Worm (Caenorhabditis elegans) whole organism, L2 larva: ENCODE measurements around the gene B0024.15.

Source experiments
- C34F6.9 ChIP-seq: fragments of 150-350 bp; optimal IDR thresholded peaks from 2 replicates; lab custom pipeline; 2014; ENCODE audit warnings: missing biosample characterization, missing genetic modification characterization
- F13H6.1 ChIP-seq: sonication (generic microtip); optimal IDR thresholded peaks from 2 replicates; lab custom pipeline; 2016; ENCODE audit warnings: missing genetic modification characterization, missing compliant biosample characterization
- R02D3.7 ChIP-seq: fragments of 150-350 bp; optimal IDR thresholded peaks from 2 replicates; lab custom pipeline; 2014; ENCODE audit warnings: missing biosample characterization, missing genetic modification characterization
- Y55F3AM.14 ChIP-seq: fragments of 200-800 bp; sonication (Bioruptor generic); optimal IDR thresholded peaks from 2 replicates; lab custom pipeline; 2018; ENCODE audit warnings: mild to moderate bottlenecking, missing genetic modification characterization, missing compliant biosample characterization
- alr-1 ChIP-seq: fragments of 150-350 bp; optimal IDR thresholded peaks from 2 replicates; lab custom pipeline; 2014; ENCODE audit warnings: missing biosample characterization, missing genetic modification characterization
- aly-2 ChIP-seq: fragments of 150-350 bp; optimal IDR thresholded peaks from 2 replicates; lab custom pipeline; 2014; ENCODE audit warnings: missing biosample characterization, missing genetic modification characterization
- ama-1 ChIP-seq: fragments of 150-350 bp; optimal IDR thresholded peaks from 2 replicates; lab custom pipeline; 2018; ENCODE audit warnings: inconsistent platforms
- blmp-1 ChIP-seq: sonication (generic microtip); optimal IDR thresholded peaks from 2 replicates; lab custom pipeline; 2017; ENCODE audit warnings: missing genetic modification characterization, mild to moderate bottlenecking, missing compliant biosample characterization, antibody characterized with exemption, moderate library complexity; ENCODE audit not compliant: insufficient read depth
- ceh-16 ChIP-seq: fragments of 150-350 bp; optimal IDR thresholded peaks from 2 replicates; lab custom pipeline; 2014; ENCODE audit warnings: missing biosample characterization, missing genetic modification characterization
- ceh-82 ChIP-seq: fragments of 150-350 bp; optimal IDR thresholded peaks from 2 replicates; lab custom pipeline; 2014; ENCODE audit warnings: missing biosample characterization, missing genetic modification characterization
- dmd-4 ChIP-seq: sonication (generic microtip); optimal IDR thresholded peaks from 2 replicates; lab custom pipeline; 2017; ENCODE audit warnings: missing biosample characterization, missing genetic modification characterization
- elt-1 ChIP-seq: fragments of 150-350 bp; optimal IDR thresholded peaks from 2 replicates; lab custom pipeline; 2014; ENCODE audit warnings: missing biosample characterization, missing genetic modification characterization
- fos-1 ChIP-seq: fragments of 150-350 bp; optimal IDR thresholded peaks from 2 replicates; lab custom pipeline; 2014; ENCODE audit warnings: missing biosample characterization, missing genetic modification characterization
- gmeb-1 ChIP-seq: fragments of 150-350 bp; optimal IDR thresholded peaks from 2 replicates; lab custom pipeline; 2014; ENCODE audit warnings: missing biosample characterization, missing genetic modification characterization
- lin-11 ChIP-seq: fragments of 150-350 bp; sonication (generic microtip); optimal IDR thresholded peaks from 2 replicates; lab custom pipeline; 2014; ENCODE audit warnings: missing biosample characterization, missing genetic modification characterization, inconsistent platforms, mixed read lengths
- lin-13 ChIP-seq: fragments of 150-350 bp; optimal IDR thresholded peaks from 2 replicates; lab custom pipeline; 2014; ENCODE audit warnings: missing biosample characterization, missing genetic modification reagents, missing genetic modification characterization
- lin-39 ChIP-seq: fragments of 150-350 bp; optimal IDR thresholded peaks from 2 replicates; lab custom pipeline; 2014; ENCODE audit warnings: missing biosample characterization, missing genetic modification reagents, missing genetic modification characterization
- lsy-2 ChIP-seq, 2 experiments: fragments of 150-350 bp in 1 of 2; sonication (generic microtip) in 1 of 2; optimal IDR thresholded peaks; 2 replicates each; lab custom pipeline; 2014 to 2017; ENCODE audit warnings: missing biosample characterization in 2 of 2, missing genetic modification characterization in 2 of 2
- mab-5 ChIP-seq: fragments of 150-350 bp; optimal IDR thresholded peaks from 2 replicates; lab custom pipeline; 2014; ENCODE audit warnings: missing biosample characterization, missing genetic modification characterization
- mbf-1 ChIP-seq: sonication (generic microtip); optimal IDR thresholded peaks from 2 replicates; lab custom pipeline; 2017; ENCODE audit warnings: missing biosample characterization, missing genetic modification characterization
- mdl-1 ChIP-seq, 2 experiments: fragments of 150-350 bp in 1 of 2; sonication (generic microtip) in 1 of 2; optimal IDR thresholded peaks; 2 replicates each; lab custom pipeline; 2017; ENCODE audit warnings: missing biosample characterization in 2 of 2, missing genetic modification characterization in 2 of 2
- nhr-10 ChIP-seq: sonication (generic microtip); optimal IDR thresholded peaks from 2 replicates; lab custom pipeline; 2017; ENCODE audit warnings: missing biosample characterization, missing genetic modification characterization
- nhr-11 ChIP-seq: fragments of 150-350 bp; optimal IDR thresholded peaks from 2 replicates; lab custom pipeline; 2014; ENCODE audit warnings: missing biosample characterization, missing genetic modification characterization
- nhr-12 ChIP-seq: fragments of 150-350 bp; optimal IDR thresholded peaks from 2 replicates; lab custom pipeline; 2014; ENCODE audit warnings: missing biosample characterization, missing genetic modification characterization
- nhr-129 ChIP-seq: fragments of 150-350 bp; optimal IDR thresholded peaks from 2 replicates; lab custom pipeline; 2014; ENCODE audit warnings: missing biosample characterization, missing genetic modification characterization
- nhr-21 ChIP-seq: fragments of 150-350 bp; optimal IDR thresholded peaks from 2 replicates; lab custom pipeline; 2014; ENCODE audit warnings: missing biosample characterization, missing genetic modification characterization
- nhr-237 ChIP-seq: fragments of 150-350 bp; optimal IDR thresholded peaks from 2 replicates; lab custom pipeline; 2014; ENCODE audit warnings: missing biosample characterization, missing genetic modification characterization
- nhr-25 ChIP-seq: fragments of 150-350 bp; sonication (generic microtip); optimal IDR thresholded peaks from 3 replicates; lab custom pipeline; 2014; ENCODE audit warnings: missing biosample characterization, missing genetic modification characterization
- nhr-6 ChIP-seq: fragments of 150-350 bp; optimal IDR thresholded peaks from 2 replicates; lab custom pipeline; 2014; ENCODE audit warnings: missing biosample characterization, missing genetic modification characterization
- peb-1 ChIP-seq: fragments of 150-350 bp; optimal IDR thresholded peaks from 2 replicates; lab custom pipeline; 2014; ENCODE audit warnings: missing biosample characterization, missing genetic modification characterization
- sem-4 ChIP-seq: fragments of 150-350 bp; optimal IDR thresholded peaks from 2 replicates; lab custom pipeline; 2014; ENCODE audit warnings: missing biosample characterization, missing genetic modification reagents, missing genetic modification characterization
- sma-3 ChIP-seq: sonication (generic microtip); optimal IDR thresholded peaks from 2 replicates; lab custom pipeline; 2016; ENCODE audit warnings: missing genetic modification reagents, missing genetic modification characterization, missing compliant biosample characterization
- sma-9 ChIP-seq, 2 experiments: fragments of 150-350 bp in 1 of 2; sonication (generic microtip) in 1 of 2; optimal IDR thresholded peaks; 2 replicates each; lab custom pipeline; 2014 to 2016; ENCODE audit warnings: missing genetic modification characterization in 2 of 2, mild to moderate bottlenecking in 1 of 2, missing biosample characterization in 1 of 2, missing compliant biosample characterization in 1 of 2, missing genetic modification reagents in 1 of 2, moderate library complexity in 1 of 2
- snpc-4 ChIP-seq: fragments of 150-350 bp; optimal IDR thresholded peaks from 2 replicates; lab custom pipeline; 2014; ENCODE audit warnings: missing biosample characterization, missing genetic modification characterization
- unc-39 ChIP-seq: fragments of 150-350 bp; optimal IDR thresholded peaks from 2 replicates; lab custom pipeline; 2014; ENCODE audit warnings: missing biosample characterization, missing genetic modification characterization
- unc-55 ChIP-seq: fragments of 150-350 bp; sonication (generic microtip); optimal IDR thresholded peaks from 3 replicates; lab custom pipeline; 2014; ENCODE audit warnings: missing biosample characterization, missing genetic modification reagents, missing genetic modification characterization
- zag-1 ChIP-seq: fragments of 150-350 bp; optimal IDR thresholded peaks from 2 replicates; lab custom pipeline; 2014; ENCODE audit warnings: missing biosample characterization, missing genetic modification characterization
- ztf-11 ChIP-seq: sonication (generic microtip); optimal IDR thresholded peaks from 2 replicates; lab custom pipeline; 2017; ENCODE audit warnings: missing biosample characterization, missing genetic modification characterization
- ztf-4 ChIP-seq: fragments of 150-350 bp; optimal IDR thresholded peaks from 2 replicates; lab custom pipeline; 2014; ENCODE audit warnings: missing biosample characterization, missing genetic modification characterization

Gene B0024.15

ce11 chrV:10320101-10320761 lies 30.4 kb downstream of the B0024.15 start, which contains the start of the genes gna-1 and B0024.13 (continued):
- TF ChIP-seq fos-1 (tag; lab: Kevin White, UChicago), result peak; percentile 34
- TF ChIP-seq aly-2 (tag; lab: Kevin White, UChicago), result no peak

ce11 chrV:10323537-10323936 lies 33.7 kb downstream of the B0024.15 start:
- TF ChIP-seq nhr-12 (tag; lab: Kevin White, UChicago) (no peak), F13H6.1 (tag; lab: Kevin White, UChicago) (no peak), nhr-10 (tag; lab: Kevin White, UChicago) (no peak), gmeb-1 (tag; lab: Kevin White, UChicago) (no peak), Y55F3AM.14 (GFP tag; lab: Kevin White, UChicago) (no peak), aly-2 (tag; lab: Kevin White, UChicago) (no peak), fos-1 (tag; lab: Kevin White, UChicago) (no peak), sem-4 (no peak), mab-5 (tag; lab: Kevin White, UChicago) (no peak), lin-39 (no peak), ceh-82 (tag; lab: Kevin White, UChicago) (no peak), nhr-21 (no peak), sma-3 (GFP tag; lab: Kevin White, UChicago) (no peak), zag-1 (tag; lab: Kevin White, UChicago) (no peak), unc-39 (no peak), lin-13 (GFP tag; lab: Kevin White, UChicago) (no peak)

- TF ChIP-seq F13H6.1 (tag; lab: Kevin White, UChicago), result peak; percentile 8
- no peak for TF ChIP-seq snpc-4
Observed at ce11 chrV:10328080-10328479, 38.2 kb downstream of the B0024.15 start.

ce11 chrV:10332012-10332411 lies 42.2 kb downstream of the B0024.15 start, which contains the start of gene crm-1:
Gene crm-1 (minus strand): TSS chrV:10332112.
- TF ChIP-seq peb-1 (tag; lab: Kevin White, UChicago) (no peak), gmeb-1 (tag; lab: Kevin White, UChicago) (no peak), sma-9 (GFP tag; optimal IDR thresholded peaks at IDR 0.05; lab: Kevin White, UChicago) (no peak), sma-9 (tag; optimal IDR thresholded peaks at IDR 0.05; lab: Kevin White, UChicago) (no peak), F13H6.1 (tag; lab: Kevin White, UChicago) (no peak), alr-1 (tag; lab: Kevin White, UChicago) (no peak), lin-11 (tag; lab: Kevin White, UChicago) (no peak), nhr-21 (no peak), nhr-129 (tag; lab: Kevin White, UChicago) (no peak), lsy-2 (tag; optimal IDR thresholded peaks at IDR 0.05; lab: Kevin White, UChicago) (no peak), nhr-237 (tag; lab: Kevin White, UChicago) (no peak), blmp-1 (tag; lab: Kevin White, UChicago) (no peak), sem-4 (no peak), fos-1 (tag; lab: Kevin White, UChicago) (no peak), nhr-12 (tag; lab: Kevin White, UChicago) (no peak), nhr-11 (tag; lab: Kevin White, UChicago) (no peak), ama-1 (lab: Kevin White, UChicago) (no peak), ztf-11 (tag; lab: Kevin White, UChicago) (no peak), nhr-6 (tag; lab: Kevin White, UChicago) (no peak), ceh-16 (no peak), lin-39 (no peak)

- TF ChIP-seq lin-39 (no peak), C34F6.9 (tag; lab: Kevin White, UChicago) (no peak), lin-11 (tag; lab: Kevin White, UChicago) (no peak), alr-1 (tag; lab: Kevin White, UChicago) (no peak), ztf-11 (tag; lab: Kevin White, UChicago) (no peak), lin-13 (GFP tag; lab: Kevin White, UChicago) (no peak), sma-9 (GFP tag; optimal IDR thresholded peaks at IDR 0.05; lab: Kevin White, UChicago) (peak; percentile 28), sma-9 (tag; optimal IDR thresholded peaks at IDR 0.05; lab: Kevin White, UChicago) (no peak), nhr-237 (tag; lab: Kevin White, UChicago) (no peak), mbf-1 (tag; lab: Kevin White, UChicago) (no peak), dmd-4 (tag; lab: Kevin White, UChicago) (no peak), ceh-16 (no peak), sma-3 (GFP tag; lab: Kevin White, UChicago) (peak; percentile 23), ama-1 (lab: Kevin White, UChicago) (no peak), nhr-25 (tag; lab: Kevin White, UChicago) (no peak), fos-1 (tag; lab: Kevin White, UChicago) (peak; percentile 73), R02D3.7 (tag; lab: Kevin White, UChicago) (no peak), nhr-11 (tag; lab: Kevin White, UChicago) (no peak), elt-1 (tag; lab: Kevin White, UChicago) (no peak), ztf-4 (tag; lab: Kevin White, UChicago) (no peak), unc-55 (no peak), nhr-6 (tag; lab: Kevin White, UChicago) (no peak), mdl-1 (tag; optimal IDR thresholded peaks at IDR 0.05; lab: Kevin White, UChicago) (no peak), F13H6.1 (tag; lab: Kevin White, UChicago) (no peak)
Observed at ce11 chrV:10333843-10334242, 44.0 kb downstream of the B0024.15 start.
